Fruit fly (Drosophila melanogaster) whole organism: ENCODE measurements around the gene ETHR.
A peak's percentile ranks its signal among the peaks of the same experiment; 100 is the strongest.

Source experiments
- CG8478 ChIP-seq: fragments of >200 bp; optimal IDR thresholded peaks from 2 replicates; lab custom pipeline; 2018; ENCODE audit warnings: inconsistent platforms
- Dll ChIP-seq: fragments of >200 bp; optimal IDR thresholded peaks from 2 replicates; lab custom pipeline; 2017
- EcR ChIP-seq, 2 experiments: fragments of >200 bp; optimal IDR thresholded peaks; 2 replicates each; lab custom pipeline; 2017; ENCODE audit warnings: missing biosample characterization in 2 of 2, missing genetic modification characterization in 2 of 2, missing genetic modification reagents in 2 of 2
- pan ChIP-seq: fragments of >200 bp; optimal IDR thresholded peaks from 2 replicates; lab custom pipeline; 2017
- psq ChIP-seq: fragments of >200 bp; optimal IDR thresholded peaks from 2 replicates; lab custom pipeline; 2017
- usp ChIP-seq: fragments of >200 bp; optimal IDR thresholded peaks from 2 replicates; lab custom pipeline; 2017; ENCODE audit warnings: missing biosample characterization, missing genetic modification characterization, mixed read lengths

ETHR gene

dm6 chr3R:21288462-21288861 is 41.7 kb downstream of the ETHR start:
- TF ChIP-seq CG8478 = no peak
- no peak for TF ChIP-seq psq (lab: Kevin White, UChicago)
- TF ChIP-seq pan = no peak
- TF ChIP-seq EcR (GFP tag; optimal IDR thresholded peaks at IDR 0.05; lab: Kevin White, UChicago) = no peak
- TF ChIP-seq Dll (lab: Kevin White, UChicago) = no peak
- no peak for TF ChIP-seq usp (GFP tag; lab: Kevin White, UChicago)

- no peak for TF ChIP-seq usp (GFP tag; lab: Kevin White, UChicago)
- TF ChIP-seq Dll (lab: Kevin White, UChicago) = no peak
- TF ChIP-seq pan = no peak
- TF ChIP-seq CG8478 = no peak
- TF ChIP-seq psq (lab: Kevin White, UChicago) = no peak
- no peak for TF ChIP-seq EcR (GFP tag; optimal IDR thresholded peaks at IDR 0.05; lab: Kevin White, UChicago)
These were observed 42.3 kb downstream of the ETHR start for dm6 chr3R:21289071-21289613.

dm6 chr3R:21293833-21294232 is 47.0 kb downstream of the ETHR start, which contains the start of gene SIFaR:
TSS of gene SIFaR (minus strand) at chr3R:21293998.
- TF ChIP-seq Dll (lab: Kevin White, UChicago) (no peak), pan (no peak), EcR (GFP tag; optimal IDR thresholded peaks at IDR 0.05; lab: Kevin White, UChicago) (no peak), CG8478 (no peak), usp (GFP tag; lab: Kevin White, UChicago) (no peak), psq (lab: Kevin White, UChicago) (no peak)

- no peak for TF ChIP-seq psq (lab: Kevin White, UChicago)
- no peak for TF ChIP-seq pan
- TF ChIP-seq EcR (GFP tag; optimal IDR thresholded peaks at IDR 0.05; lab: Kevin White, UChicago) = no peak
- TF ChIP-seq usp (GFP tag; lab: Kevin White, UChicago) = no peak
- TF ChIP-seq CG8478 = no peak
- TF ChIP-seq Dll (lab: Kevin White, UChicago) = no peak
These were observed 48.2 kb downstream of the ETHR start for dm6 chr3R:21295004-21295403.

DNA sequence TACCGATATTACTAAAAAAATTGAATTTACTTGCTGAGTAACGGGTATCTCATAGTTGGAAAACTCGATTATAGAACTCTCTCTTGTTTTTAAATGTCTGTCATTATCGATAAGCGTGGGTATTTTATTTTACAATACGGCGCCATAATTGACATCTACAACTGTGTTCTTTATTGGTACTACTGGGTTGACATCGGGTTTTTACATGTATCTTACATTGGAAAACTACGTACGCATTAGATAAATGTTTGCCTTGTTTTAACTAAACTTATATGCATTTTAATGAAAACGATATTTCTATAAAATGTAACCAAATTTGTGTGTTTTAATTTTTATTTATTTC is 48.9 kb downstream of the ETHR start:
- TF ChIP-seq Dll (lab: Kevin White, UChicago) (no peak), CG8478 (no peak), pan (no peak), EcR (GFP tag; optimal IDR thresholded peaks at IDR 0.05; lab: Kevin White, UChicago) (no peak), usp (GFP tag; lab: Kevin White, UChicago) (no peak), psq (lab: Kevin White, UChicago) (no peak)

dm6 chr3R:21296038-21296727 is 49.4 kb downstream of the ETHR start:
- no peak for TF ChIP-seq Dll (lab: Kevin White, UChicago)
- no peak for TF ChIP-seq pan
- TF ChIP-seq usp (GFP tag; lab: Kevin White, UChicago) = no peak
- peak; percentile 16 for TF ChIP-seq CG8478
- no peak for TF ChIP-seq EcR (GFP tag; optimal IDR thresholded peaks at IDR 0.05; lab: Kevin White, UChicago)

DNA sequence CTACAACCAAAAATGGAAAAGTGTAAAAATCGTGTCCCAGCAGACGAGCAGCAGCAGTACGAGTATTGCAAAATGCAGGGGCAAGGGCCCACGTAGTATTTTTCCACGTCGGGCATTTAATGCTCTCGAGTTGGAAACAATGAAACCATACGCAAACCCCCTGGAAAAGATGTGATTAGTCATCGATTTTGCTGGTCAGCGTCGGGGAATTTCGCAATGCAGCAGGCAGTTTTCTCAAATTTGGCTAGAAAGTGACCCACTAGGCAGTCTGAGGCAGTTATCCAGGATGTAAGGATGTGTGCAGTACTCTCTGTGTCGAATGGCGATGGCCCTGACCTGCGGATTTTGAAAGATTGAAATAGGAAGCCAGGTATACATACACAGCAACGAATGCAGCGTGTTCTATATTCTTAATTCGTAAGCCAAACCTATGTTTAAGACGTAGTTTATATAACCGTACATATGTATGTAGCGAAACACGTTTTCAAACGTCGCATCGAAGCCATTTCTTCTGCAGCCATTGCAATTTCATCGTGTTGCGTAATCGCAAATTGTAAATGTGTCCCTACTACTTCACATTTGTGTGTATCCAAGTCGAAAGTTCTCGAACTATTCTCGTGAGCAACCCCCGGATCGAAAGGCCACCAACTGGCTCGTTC is 50.0 kb downstream of the ETHR start:
- TF ChIP-seq Dll (lab: Kevin White, UChicago) = no peak
- no peak for TF ChIP-seq EcR (GFP tag; optimal IDR thresholded peaks at IDR 0.05; lab: Kevin White, UChicago)
- TF ChIP-seq usp (GFP tag; lab: Kevin White, UChicago) = no peak

DNA sequence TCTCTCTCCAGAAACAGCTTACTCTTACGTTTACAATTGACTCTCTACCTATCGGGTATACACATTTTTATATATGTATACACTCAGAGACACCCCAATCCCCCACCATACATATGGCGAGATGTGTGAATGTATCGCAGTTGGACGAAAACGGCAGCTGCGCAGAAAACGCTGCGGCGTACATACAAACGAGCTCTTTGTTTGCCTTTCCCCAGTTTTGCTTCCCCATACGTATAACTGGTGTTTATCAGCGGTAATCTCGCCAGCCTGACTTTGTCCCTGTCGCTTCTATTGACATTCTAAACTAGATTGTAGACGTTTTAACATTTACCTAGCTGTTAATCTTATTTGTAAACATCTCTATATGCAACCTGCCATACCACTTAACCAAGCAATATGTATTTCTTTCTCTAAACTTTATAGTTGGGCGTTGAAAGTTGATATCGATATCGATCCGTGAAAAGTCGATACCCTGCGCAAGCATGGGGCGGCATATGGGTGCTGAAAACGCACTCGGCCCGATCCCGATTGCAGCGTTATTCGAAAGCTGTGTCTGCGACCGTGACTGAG is 50.7 kb downstream of the ETHR start:
- TF ChIP-seq CG8478 (no peak), EcR (GFP tag; optimal IDR thresholded peaks at IDR 0.05; lab: Kevin White, UChicago) (no peak), Dll (lab: Kevin White, UChicago) (no peak), psq (lab: Kevin White, UChicago) (no peak)
